Worm (Caenorhabditis elegans) whole organism, L4 larva: ENCODE data around the gene F41C3.8.
"Not testable (repeated sequence)": the region's sequence is repeated elsewhere in the genome, so short reads cannot be mapped to it uniquely, and the experiment has no call there.

Experiments
- D1046.2 ChIP-seq: fragments of 200-800 bp; sonication (Bioruptor generic); IDR thresholded peaks from 2 replicates; pipeline ENCODE4 v1.3.6; 2022; ENCODE audit warnings: missing genetic modification characterization, missing compliant biosample characterization
- F26F4.8 ChIP-seq: fragments of 200-800 bp; sonication (Bioruptor generic); conservative IDR thresholded peaks from 2 replicates; pipeline ENCODE4 v1.3.6; 2022; ENCODE audit warnings: missing genetic modification characterization, missing compliant biosample characterization
- F37D6.2 ChIP-seq: sonication (generic microtip); optimal IDR thresholded peaks from 2 replicates; lab custom pipeline; 2016; ENCODE audit warnings: mild to moderate bottlenecking, missing genetic modification characterization, missing compliant biosample characterization
- T20F7.1 ChIP-seq: fragments of 200-800 bp; sonication (Bioruptor generic); optimal IDR thresholded peaks from 2 replicates; lab custom pipeline; 2018; ENCODE audit warnings: mild to moderate bottlenecking, missing genetic modification characterization, missing compliant biosample characterization
- T26A8.4 ChIP-seq: fragments of 200-800 bp; sonication (Bioruptor generic); IDR thresholded peaks from 2 replicates; pipeline ENCODE4 v1.3.6; 2022; ENCODE audit warnings: missing genetic modification characterization, missing compliant biosample characterization
- Y5F2A.4 ChIP-seq: fragments of 200-800 bp; sonication (Bioruptor generic); optimal IDR thresholded peaks from 2 replicates; lab custom pipeline; 2018; ENCODE audit warnings: mild to moderate bottlenecking, missing genetic modification characterization, missing compliant biosample characterization
- ZK337.2 ChIP-seq: fragments of 200-800 bp; sonication (Bioruptor generic); IDR thresholded peaks from 2 replicates; pipeline ENCODE4 v1.3.6; 2022; ENCODE audit warnings: missing genetic modification reagents, missing genetic modification characterization, missing compliant biosample characterization
- ZK546.5 ChIP-seq, 2 experiments: sonication (generic microtip); optimal IDR thresholded peaks; 2 replicates each; lab custom pipeline; 2017; ENCODE audit warnings: missing biosample characterization in 2 of 2, missing genetic modification characterization in 2 of 2
- attf-4 ChIP-seq: sonication (generic microtip); optimal IDR thresholded peaks from 3 replicates; lab custom pipeline; 2017; ENCODE audit warnings: missing biosample characterization, missing genetic modification characterization
- ceh-44 ChIP-seq: fragments of 200-800 bp; sonication (Bioruptor generic); IDR thresholded peaks from 2 replicates; pipeline ENCODE4 v1.3.6; 2022; ENCODE audit warnings: missing genetic modification reagents, missing genetic modification characterization, missing compliant biosample characterization
- ctbp-1 ChIP-seq: fragments of 200-800 bp; sonication (Bioruptor generic); IDR thresholded peaks from 2 replicates; pipeline ENCODE4 v1.3.6; 2022; ENCODE audit warnings: missing genetic modification reagents, missing genetic modification characterization, missing compliant biosample characterization
- daf-16 ChIP-seq, 3 experiments: sonication (generic microtip); optimal IDR thresholded peaks; 2 replicates each; lab custom pipeline; 2016 to 2017; ENCODE audit warnings: missing genetic modification characterization in 3 of 3, missing genetic modification reagents in 3 of 3, mild to moderate bottlenecking in 2 of 3, missing compliant biosample characterization in 2 of 3, missing biosample characterization in 1 of 3, moderate library complexity in 1 of 3
- dmd-6 ChIP-seq: fragments of 200-800 bp; sonication (Bioruptor generic); IDR thresholded peaks from 2 replicates; pipeline ENCODE4 v1.3.6; 2022; ENCODE audit warnings: missing genetic modification reagents, missing genetic modification characterization, missing compliant biosample characterization
- dmd-9 ChIP-seq: fragments of 200-800 bp; sonication (Bioruptor generic); IDR thresholded peaks from 2 replicates; pipeline ENCODE4 v1.3.6; 2022; ENCODE audit warnings: missing genetic modification reagents, missing genetic modification characterization, missing compliant biosample characterization
- dpl-1 ChIP-seq: fragments of 150-350 bp; optimal IDR thresholded peaks from 2 replicates; lab custom pipeline; 2014; ENCODE audit warnings: missing biosample characterization, missing genetic modification reagents, missing genetic modification characterization
- duxl-1 ChIP-seq: sonication (generic microtip); optimal IDR thresholded peaks from 2 replicates; lab custom pipeline; 2016; ENCODE audit warnings: mild to moderate bottlenecking, missing genetic modification characterization, moderate library complexity, missing compliant biosample characterization; ENCODE audit not compliant: poor library complexity
- dve-1 ChIP-seq: sonication (generic microtip); optimal IDR thresholded peaks from 2 replicates; lab custom pipeline; 2017; ENCODE audit warnings: antibody characterized with exemption, mild to moderate bottlenecking, missing genetic modification characterization, missing compliant biosample characterization; ENCODE audit not compliant: insufficient read depth
- egl-43 ChIP-seq: fragments of 200-800 bp; sonication (Bioruptor generic); IDR thresholded peaks from 2 replicates; pipeline ENCODE4 v1.3.6; 2022; ENCODE audit warnings: missing genetic modification reagents, missing genetic modification characterization, missing compliant biosample characterization
- gei-8 ChIP-seq: fragments of 200-800 bp; sonication (Bioruptor generic); optimal IDR thresholded peaks from 2 replicates; lab custom pipeline; 2018; ENCODE audit warnings: mild to moderate bottlenecking, missing genetic modification characterization, missing compliant biosample characterization
- hif-1 ChIP-seq, 2 experiments: sonication (generic microtip); optimal IDR thresholded peaks; 2 replicates each; lab custom pipeline; 2016 to 2017; ENCODE audit warnings: missing compliant biosample characterization in 2 of 2, missing genetic modification characterization in 2 of 2, missing genetic modification reagents in 2 of 2, missing genotype in 2 of 2, mild to moderate bottlenecking in 1 of 2
- hlh-11 ChIP-seq: fragments of 200-800 bp; sonication (Bioruptor generic); optimal IDR thresholded peaks from 2 replicates; lab custom pipeline; 2018; ENCODE audit warnings: mild to moderate bottlenecking, missing genetic modification characterization, missing compliant biosample characterization
- hlh-30 ChIP-seq: sonication (generic microtip); optimal IDR thresholded peaks from 2 replicates; lab custom pipeline; 2017; ENCODE audit warnings: antibody characterized with exemption, mild to moderate bottlenecking, missing genetic modification characterization, missing compliant biosample characterization; ENCODE audit not compliant: insufficient read depth
- jun-1 ChIP-seq: fragments of 150-350 bp; optimal IDR thresholded peaks from 2 replicates; lab custom pipeline; 2014; ENCODE audit warnings: missing biosample characterization, missing genetic modification reagents, missing genetic modification characterization
- lim-7 ChIP-seq: fragments of 200-800 bp; sonication (Bioruptor generic); IDR thresholded peaks from 2 replicates; pipeline ENCODE4 v1.3.6; 2022; ENCODE audit warnings: missing genetic modification characterization, missing compliant biosample characterization
- lin-13 ChIP-seq: fragments of 150-350 bp; optimal IDR thresholded peaks from 2 replicates; lab custom pipeline; 2014; ENCODE audit warnings: missing biosample characterization, missing genetic modification reagents, missing genetic modification characterization
- lin-38 ChIP-seq: fragments of 200-800 bp; sonication (Bioruptor generic); IDR thresholded peaks from 2 replicates; pipeline ENCODE4 v1.3.6; 2022; ENCODE audit warnings: missing genetic modification reagents, missing genetic modification characterization, missing compliant biosample characterization
- lsy-2 ChIP-seq, 2 experiments: fragments of 150-350 bp in 1 of 2; sonication (generic microtip) in 1 of 2; optimal IDR thresholded peaks; 2 replicates each; lab custom pipeline; 2014 to 2017; ENCODE audit warnings: missing biosample characterization in 2 of 2, missing genetic modification characterization in 2 of 2
- madf-9 ChIP-seq: fragments of 200-800 bp; sonication (Bioruptor generic); conservative IDR thresholded peaks from 2 replicates; pipeline ENCODE4 v1.3.6; 2022; ENCODE audit warnings: missing genetic modification reagents, missing genetic modification characterization, missing compliant biosample characterization
- mep-1 ChIP-seq: fragments of 150-350 bp; sonication (generic microtip); optimal IDR thresholded peaks from 3 replicates; lab custom pipeline; 2014; ENCODE audit warnings: missing biosample characterization, missing genetic modification characterization
- mes-2 ChIP-seq: sonication (generic microtip); optimal IDR thresholded peaks from 2 replicates; lab custom pipeline; 2016; ENCODE audit warnings: missing genotype, mild to moderate bottlenecking, missing genetic modification characterization, missing compliant biosample characterization; ENCODE audit not compliant: poor library complexity, severe bottlenecking
- mxl-2 ChIP-seq: fragments of 200-800 bp; sonication (Bioruptor generic); conservative IDR thresholded peaks from 2 replicates; pipeline ENCODE4 v1.3.6; 2022; ENCODE audit warnings: missing genetic modification reagents, missing genetic modification characterization, missing compliant biosample characterization
- nhr-102 ChIP-seq: sonication (generic microtip); optimal IDR thresholded peaks from 2 replicates; lab custom pipeline; 2016; ENCODE audit warnings: mild to moderate bottlenecking, missing genetic modification characterization, moderate library complexity, missing compliant biosample characterization
- nhr-11 ChIP-seq: fragments of 150-350 bp; optimal IDR thresholded peaks from 2 replicates; lab custom pipeline; 2014; ENCODE audit warnings: missing biosample characterization, missing genetic modification characterization
- nhr-25 ChIP-seq: sonication (generic microtip); optimal IDR thresholded peaks from 2 replicates; lab custom pipeline; 2017; ENCODE audit warnings: missing genetic modification characterization, mild to moderate bottlenecking, missing compliant biosample characterization, antibody characterized with exemption, moderate library complexity, borderline replicate concordance; ENCODE audit not compliant: insufficient read depth
- nhr-28 ChIP-seq: fragments of 150-350 bp; optimal IDR thresholded peaks from 2 replicates; lab custom pipeline; 2014; ENCODE audit warnings: missing biosample characterization, missing genetic modification characterization
- nhr-48 ChIP-seq: sonication (generic microtip); optimal IDR thresholded peaks from 2 replicates; lab custom pipeline; 2016; ENCODE audit warnings: mild to moderate bottlenecking, missing genetic modification characterization, missing compliant biosample characterization
- nhr-6 ChIP-seq: fragments of 150-350 bp; optimal IDR thresholded peaks from 2 replicates; lab custom pipeline; 2014; ENCODE audit warnings: missing biosample characterization, missing genetic modification characterization
- nhr-77 ChIP-seq: fragments of 150-350 bp; optimal IDR thresholded peaks from 2 replicates; lab custom pipeline; 2014; ENCODE audit warnings: missing biosample characterization, missing genetic modification characterization
- pha-4 ChIP-seq, 2 experiments: fragments of 150-350 bp in 1 of 2; fragments of 200-800 bp in 1 of 2; sonication (Bioruptor generic) in 1 of 2; IDR thresholded peaks in 1 of 2; optimal IDR thresholded peaks in 1 of 2; 2 replicates each; pipeline versions ENCODE4 v1.3.6 to Lab custom; 2014 to 2022; ENCODE audit warnings: missing genetic modification characterization in 2 of 2, missing genetic modification reagents in 2 of 2, missing biosample characterization in 1 of 2, missing compliant biosample characterization in 1 of 2
- rbr-2 ChIP-seq: sonication (generic microtip); optimal IDR thresholded peaks from 2 replicates; lab custom pipeline; 2016; ENCODE audit warnings: missing genotype, missing genetic modification characterization, missing compliant biosample characterization
- skn-1 ChIP-seq: fragments of 150-350 bp; optimal IDR thresholded peaks from 2 replicates; lab custom pipeline; 2014; ENCODE audit warnings: missing biosample characterization, missing genetic modification characterization
- unc-62 ChIP-seq, 3 experiments: fragments of 150-350 bp in 1 of 3; sonication (generic microtip); optimal IDR thresholded peaks in 2 of 3; peaks in 1 of 3; 1 replicate in 1 of 3; 2 replicates in 2 of 3; lab custom pipeline; 2014 to 2017; ENCODE audit warnings: missing biosample characterization in 3 of 3, missing genetic modification characterization in 3 of 3, missing genetic modification reagents in 3 of 3, missing genotype in 1 of 3
- ztf-7 ChIP-seq: fragments of 150-350 bp; optimal IDR thresholded peaks from 2 replicates; lab custom pipeline; 2014; ENCODE audit warnings: missing biosample characterization, missing genetic modification characterization

F41C3.8 gene

DNA sequence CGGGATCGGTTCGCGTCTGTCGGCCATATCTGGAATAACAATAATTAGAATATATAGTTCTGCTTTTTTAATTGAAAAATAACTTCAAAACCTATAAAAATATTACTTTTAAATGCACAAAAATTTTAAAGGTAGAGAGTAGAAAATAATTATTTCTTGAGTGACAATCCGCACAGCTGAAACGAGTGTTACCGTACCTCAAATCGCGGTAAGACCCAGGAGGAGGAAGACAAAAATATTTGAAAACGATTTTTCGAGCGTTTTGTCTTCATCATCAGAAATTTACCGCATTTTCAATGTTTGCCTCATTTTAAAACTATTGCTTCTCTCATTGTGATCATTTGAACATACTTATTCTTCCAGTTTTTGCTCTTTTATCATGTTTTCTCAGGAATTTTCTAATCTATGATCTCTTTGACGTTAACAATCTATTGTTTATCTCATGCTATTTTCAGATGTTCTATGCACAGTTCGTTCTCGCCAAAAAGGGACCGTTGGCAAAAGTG, 17.5 kb upstream of the F41C3.8 start, which contains the start of the genes rpn-5 and scc-1:
Gene rpn-5, minus strand, starts transcription at position 162 of the 506 bp plus-strand sequence.
Gene scc-1, plus strand, starts transcription at position 456 of the 506 bp plus-strand sequence.
- no peak for TF ChIP-seq Y5F2A.4 (GFP tag; lab: Kevin White, UChicago)
- no peak for TF ChIP-seq skn-1 (tag; lab: Kevin White, UChicago)
- peak; percentile 33 for TF ChIP-seq rbr-2 (tag; lab: Kevin White, UChicago)
- no peak for TF ChIP-seq T20F7.1 (GFP tag; lab: Kevin White, UChicago)
- TF ChIP-seq mes-2 = peak; percentile 73
- peak; percentile 94 to 99 for TF ChIP-seq lsy-2 (tag; optimal IDR thresholded peaks at IDR 0.05; lab: Kevin White, UChicago)
- peak; percentile 25 for TF ChIP-seq duxl-1 (tag; lab: Kevin White, UChicago)
- TF ChIP-seq dve-1 (tag; lab: Kevin White, UChicago) = peak; percentile 48
- peak; percentile 14 for TF ChIP-seq nhr-102 (tag; lab: Kevin White, UChicago)
- peak; percentile 54 for TF ChIP-seq nhr-11
- no peak for TF ChIP-seq attf-4 (tag; lab: Kevin White, UChicago)
- TF ChIP-seq gei-8 (GFP tag; lab: Kevin White, UChicago) = no peak
- TF ChIP-seq mep-1 (tag; lab: Kevin White, UChicago) = peak; percentile 67
- peak; percentile 46 for TF ChIP-seq lin-13 (GFP tag; lab: Kevin White, UChicago)
- TF ChIP-seq jun-1 (tag; lab: Kevin White, UChicago) = no peak
- TF ChIP-seq hlh-11 (tag; lab: Kevin White, UChicago) = peak; percentile 50
- TF ChIP-seq daf-16 (GFP tag; optimal IDR thresholded peaks at IDR 0.05; lab: Kevin White, UChicago) = no peak
- TF ChIP-seq daf-16 (tag; optimal IDR thresholded peaks at IDR 0.05; lab: Kevin White, UChicago) = peak; percentile 62
- no peak for TF ChIP-seq ztf-7 (tag; lab: Kevin White, UChicago)
- TF ChIP-seq unc-62 (GFP tag; optimal IDR thresholded peaks at IDR 0.05 in 1 of 2; lab: Kevin White, UChicago) = peak in 1 of 2 experiments; percentile 83
- no peak for TF ChIP-seq unc-62 (tag; optimal IDR thresholded peaks at IDR 0.05; lab: Kevin White, UChicago)
- peak; percentile 53 for TF ChIP-seq nhr-6 (tag; lab: Kevin White, UChicago)
- no peak for TF ChIP-seq madf-9 (GFP tag; lab: Robert Waterston, UW)
- peak; percentile 92 for TF ChIP-seq dpl-1 (GFP tag; lab: Kevin White, UChicago)
- no peak for TF ChIP-seq mxl-2 (GFP tag; lab: Robert Waterston, UW)
- peak; percentile 31 for TF ChIP-seq nhr-28
- TF ChIP-seq D1046.2 = peak; percentile 98
- peak in 1 of 2 experiments; percentile 22 for TF ChIP-seq hif-1 (tag; optimal IDR thresholded peaks at IDR 0.05; lab: Kevin White, UChicago)
- TF ChIP-seq nhr-25 (tag; lab: Kevin White, UChicago) = peak; percentile 27
- TF ChIP-seq hlh-30 (tag; lab: Kevin White, UChicago) = peak; percentile 63
- TF ChIP-seq nhr-48 (tag; lab: Kevin White, UChicago) = no peak
- TF ChIP-seq ZK546.5 (tag; optimal IDR thresholded peaks at IDR 0.05; lab: Kevin White, UChicago) = peak in 1 of 2 experiments; percentile 36
- TF ChIP-seq lin-38 (GFP tag; lab: Robert Waterston, UW) = peak; percentile 71
- TF ChIP-seq F26F4.8 (GFP tag; lab: Robert Waterston, UW) = no peak
- TF ChIP-seq T26A8.4 (GFP tag; lab: Robert Waterston, UW) = no peak
- no peak for TF ChIP-seq dmd-9 (GFP tag; lab: Robert Waterston, UW)

DNA sequence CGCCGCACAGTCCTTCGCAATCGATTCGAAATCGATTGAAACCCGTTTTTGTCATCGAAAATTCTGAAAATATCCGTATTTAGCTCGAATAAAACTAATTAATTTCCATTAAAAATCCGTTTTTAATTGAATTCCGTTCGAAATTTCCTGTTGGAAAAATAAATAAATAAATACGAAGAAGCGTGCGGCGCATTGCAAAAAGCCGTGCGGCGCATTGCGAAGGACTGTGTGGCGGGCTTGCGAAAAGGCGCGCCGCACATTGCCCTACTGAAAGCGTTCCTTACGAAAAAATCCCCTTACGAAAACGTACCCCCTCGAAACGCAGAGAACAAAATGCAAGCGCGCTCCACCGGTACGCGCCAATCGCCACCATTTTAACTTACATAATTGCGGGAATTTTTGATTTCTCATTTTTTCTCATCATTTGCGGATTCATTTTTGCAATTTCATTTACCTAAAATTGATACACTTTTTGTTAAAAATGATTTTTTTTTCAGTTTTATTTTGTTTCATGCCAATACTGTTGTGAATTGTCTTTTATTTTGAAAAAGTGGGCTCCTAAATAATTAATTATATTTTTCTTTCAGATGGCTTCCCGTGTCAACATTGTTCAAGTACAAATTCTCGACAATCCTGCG, 14.2 kb upstream of the F41C3.8 start, which contains the start of gene unc-85:
Gene unc-85, plus strand, starts transcription at position 588 of the 638 bp plus-strand sequence.
- TF ChIP-seq ceh-44 (peak; percentile 90), nhr-102 (tag; lab: Kevin White, UChicago) (peak; percentile 81), F37D6.2 (tag; lab: Kevin White, UChicago) (peak; percentile 49), nhr-77 (tag; lab: Kevin White, UChicago) (peak; percentile 23), egl-43 (peak; percentile 82), nhr-48 (tag; lab: Kevin White, UChicago) (peak; percentile 22), lin-13 (GFP tag; lab: Kevin White, UChicago) (peak; percentile 24), ZK337.2 (peak; percentile 55; the same call in 1 of the 2 replicates), mep-1 (tag; lab: Kevin White, UChicago) (peak; percentile 82), daf-16 (GFP tag; optimal IDR thresholded peaks at IDR 0.05; lab: Kevin White, UChicago) (peak in 1 of 2 experiments; percentile 41), daf-16 (tag; optimal IDR thresholded peaks at IDR 0.05; lab: Kevin White, UChicago) (peak; percentile 32), lsy-2 (tag; optimal IDR thresholded peaks at IDR 0.05; lab: Kevin White, UChicago) (peak; percentile 71 to 83), nhr-11 (peak; percentile 43), lim-7 (GFP tag; lab: Robert Waterston, UW) (peak; percentile 62; the same call in 1 of the 2 replicates), pha-4 (GFP tag; IDR thresholded peaks at IDR 0.05; lab: Robert Waterston, UW) (peak; percentile 90), nhr-6 (tag; lab: Kevin White, UChicago) (peak; percentile 33), dmd-6 (GFP tag; lab: Robert Waterston, UW) (peak; percentile 83), ctbp-1 (GFP tag; lab: Robert Waterston, UW) (peak; percentile 87), dpl-1 (GFP tag; lab: Kevin White, UChicago) (peak; percentile 59), madf-9 (GFP tag; lab: Robert Waterston, UW) (peak; percentile 79)
- not testable (repeated sequence) for TF ChIP-seq pha-4 (tag; optimal IDR thresholded peaks at IDR 0.05; lab: Kevin White, UChicago)
